Worm (Caenorhabditis elegans) whole organism, L4 larva: ENCODE measurements around the gene lido-11.

ENCODE experiments used
- F37D6.2 ChIP-seq: sonication (generic microtip); optimal IDR thresholded peaks from 2 replicates; lab custom pipeline; 2016; ENCODE audit warnings: mild to moderate bottlenecking, missing genetic modification characterization, missing compliant biosample characterization
- F44E2.7 ChIP-seq: fragments of 200-800 bp; sonication (Bioruptor generic); IDR thresholded peaks from 2 replicates; pipeline ENCODE4 v2.1.2; 2022; ENCODE audit warnings: missing genetic modification characterization, missing compliant biosample characterization
- T26A8.4 ChIP-seq: fragments of 200-800 bp; sonication (Bioruptor generic); IDR thresholded peaks from 2 replicates; pipeline ENCODE4 v1.3.6; 2022; ENCODE audit warnings: missing genetic modification characterization, missing compliant biosample characterization
- Y48G9A.11 ChIP-seq: fragments of 200-800 bp; sonication (Bioruptor generic); IDR thresholded peaks from 2 replicates; pipeline ENCODE4 v1.3.6; 2022; ENCODE audit warnings: missing genetic modification reagents, missing genetic modification characterization, missing compliant biosample characterization
- Y75B8A.6 ChIP-seq: fragments of 200-800 bp; sonication (Bioruptor generic); IDR thresholded peaks from 2 replicates; pipeline ENCODE4 v1.3.6; 2022; ENCODE audit warnings: missing genetic modification reagents, missing genetic modification characterization, missing compliant biosample characterization
- ZK337.2 ChIP-seq: fragments of 200-800 bp; sonication (Bioruptor generic); IDR thresholded peaks from 2 replicates; pipeline ENCODE4 v1.3.6; 2022; ENCODE audit warnings: missing genetic modification reagents, missing genetic modification characterization, missing compliant biosample characterization
- aha-1 ChIP-seq: fragments of 150-350 bp; peaks from one replicate; lab custom pipeline; 2014; ENCODE audit warnings: missing biosample characterization, missing genetic modification characterization
- arid-1 ChIP-seq: fragments of 200-800 bp; sonication (Bioruptor generic); conservative IDR thresholded peaks from 2 replicates; pipeline ENCODE4 v1.3.6; 2022; ENCODE audit warnings: missing genetic modification reagents, missing genetic modification characterization, missing compliant biosample characterization
- ceh-28 ChIP-seq: fragments of 150-350 bp; optimal IDR thresholded peaks from 2 replicates; lab custom pipeline; 2014; ENCODE audit warnings: missing biosample characterization, missing genetic modification reagents, missing genetic modification characterization
- ceh-32 ChIP-seq: sonication (generic microtip); optimal IDR thresholded peaks from 2 replicates; lab custom pipeline; 2016; ENCODE audit warnings: mild to moderate bottlenecking, missing genetic modification characterization, missing compliant biosample characterization; ENCODE audit not compliant: poor library complexity
- ceh-44 ChIP-seq: fragments of 200-800 bp; sonication (Bioruptor generic); IDR thresholded peaks from 2 replicates; pipeline ENCODE4 v1.3.6; 2022; ENCODE audit warnings: missing genetic modification reagents, missing genetic modification characterization, missing compliant biosample characterization
- ceh-62 ChIP-seq: sonication (generic microtip); optimal IDR thresholded peaks from 2 replicates; lab custom pipeline; 2017; ENCODE audit warnings: missing biosample characterization, missing genetic modification characterization
- daf-12 ChIP-seq: fragments of 150-350 bp; optimal IDR thresholded peaks from 2 replicates; lab custom pipeline; 2014; ENCODE audit warnings: missing biosample characterization, missing genetic modification reagents, missing genetic modification characterization
- daf-19 ChIP-seq: fragments of 200-800 bp; sonication (Bioruptor generic); conservative IDR thresholded peaks from 2 replicates; pipeline ENCODE4 v1.3.6; 2022; ENCODE audit warnings: missing genetic modification characterization, missing compliant biosample characterization
- dmd-6 ChIP-seq: fragments of 200-800 bp; sonication (Bioruptor generic); IDR thresholded peaks from 2 replicates; pipeline ENCODE4 v1.3.6; 2022; ENCODE audit warnings: missing genetic modification reagents, missing genetic modification characterization, missing compliant biosample characterization
- dpl-1 ChIP-seq: fragments of 150-350 bp; optimal IDR thresholded peaks from 2 replicates; lab custom pipeline; 2014; ENCODE audit warnings: missing biosample characterization, missing genetic modification reagents, missing genetic modification characterization
- duxl-1 ChIP-seq: sonication (generic microtip); optimal IDR thresholded peaks from 2 replicates; lab custom pipeline; 2016; ENCODE audit warnings: mild to moderate bottlenecking, missing genetic modification characterization, moderate library complexity, missing compliant biosample characterization; ENCODE audit not compliant: poor library complexity
- egl-27 ChIP-seq: sonication (generic microtip); optimal IDR thresholded peaks from 3 replicates; lab custom pipeline; 2017; ENCODE audit warnings: missing biosample characterization, missing genetic modification reagents, missing genetic modification characterization
- egl-43 ChIP-seq: fragments of 200-800 bp; sonication (Bioruptor generic); IDR thresholded peaks from 2 replicates; pipeline ENCODE4 v1.3.6; 2022; ENCODE audit warnings: missing genetic modification reagents, missing genetic modification characterization, missing compliant biosample characterization
- lin-38 ChIP-seq: fragments of 200-800 bp; sonication (Bioruptor generic); IDR thresholded peaks from 2 replicates; pipeline ENCODE4 v1.3.6; 2022; ENCODE audit warnings: missing genetic modification reagents, missing genetic modification characterization, missing compliant biosample characterization
- lin-39 ChIP-seq: fragments of 150-350 bp; optimal IDR thresholded peaks from 2 replicates; lab custom pipeline; 2014; ENCODE audit warnings: missing biosample characterization, missing genetic modification reagents, missing genetic modification characterization
- madf-5 ChIP-seq, 2 experiments: fragments of 200-800 bp; sonication (Bioruptor generic); IDR thresholded peaks; 2 replicates each; pipeline ENCODE4 v1.3.6; 2022; ENCODE audit warnings: missing compliant biosample characterization in 2 of 2, missing genetic modification characterization in 2 of 2
- madf-9 ChIP-seq: fragments of 200-800 bp; sonication (Bioruptor generic); conservative IDR thresholded peaks from 2 replicates; pipeline ENCODE4 v1.3.6; 2022; ENCODE audit warnings: missing genetic modification reagents, missing genetic modification characterization, missing compliant biosample characterization
- mdl-1 ChIP-seq, 2 experiments: fragments of 150-350 bp in 1 of 2; sonication (generic microtip) in 1 of 2; optimal IDR thresholded peaks; 2 replicates each; lab custom pipeline; 2014 to 2017; ENCODE audit warnings: missing biosample characterization in 2 of 2, missing genetic modification characterization in 2 of 2
- mdt-29 ChIP-seq: fragments of 200-800 bp; sonication (Bioruptor generic); IDR thresholded peaks from 2 replicates; pipeline ENCODE4 v1.3.6; 2022; ENCODE audit warnings: missing genetic modification reagents, missing genetic modification characterization, missing compliant biosample characterization
- mep-1 ChIP-seq: fragments of 150-350 bp; sonication (generic microtip); optimal IDR thresholded peaks from 3 replicates; lab custom pipeline; 2014; ENCODE audit warnings: missing biosample characterization, missing genetic modification characterization
- nhr-10 ChIP-seq: fragments of 150-350 bp; optimal IDR thresholded peaks from 2 replicates; lab custom pipeline; 2014; ENCODE audit warnings: missing biosample characterization, missing genetic modification characterization
- nhr-11 ChIP-seq: fragments of 150-350 bp; optimal IDR thresholded peaks from 2 replicates; lab custom pipeline; 2014; ENCODE audit warnings: missing biosample characterization, missing genetic modification characterization
- nhr-111 ChIP-seq: fragments of 200-800 bp; sonication (Bioruptor generic); optimal IDR thresholded peaks from 2 replicates; lab custom pipeline; 2018; ENCODE audit warnings: mild to moderate bottlenecking, missing genetic modification characterization, missing compliant biosample characterization
- nhr-237 ChIP-seq: sonication (generic microtip); optimal IDR thresholded peaks from 2 replicates; lab custom pipeline; 2017; ENCODE audit warnings: missing biosample characterization, missing genetic modification characterization
- nhr-25 ChIP-seq: sonication (generic microtip); optimal IDR thresholded peaks from 2 replicates; lab custom pipeline; 2017; ENCODE audit warnings: missing genetic modification characterization, mild to moderate bottlenecking, missing compliant biosample characterization, antibody characterized with exemption, moderate library complexity, borderline replicate concordance; ENCODE audit not compliant: insufficient read depth
- nhr-41 ChIP-seq: fragments of 200-800 bp; sonication (Bioruptor generic); IDR thresholded peaks from 2 replicates; pipeline ENCODE4 v1.3.6; 2022; ENCODE audit warnings: missing genetic modification reagents, missing genetic modification characterization, missing compliant biosample characterization
- nhr-77 ChIP-seq: fragments of 150-350 bp; optimal IDR thresholded peaks from 2 replicates; lab custom pipeline; 2014; ENCODE audit warnings: missing biosample characterization, missing genetic modification characterization
- pha-4 ChIP-seq, 2 experiments: fragments of 150-350 bp in 1 of 2; fragments of 200-800 bp in 1 of 2; sonication (Bioruptor generic) in 1 of 2; IDR thresholded peaks in 1 of 2; optimal IDR thresholded peaks in 1 of 2; 2 replicates each; pipeline versions ENCODE4 v1.3.6 to Lab custom; 2014 to 2022; ENCODE audit warnings: missing genetic modification characterization in 2 of 2, missing genetic modification reagents in 2 of 2, missing biosample characterization in 1 of 2, missing compliant biosample characterization in 1 of 2
- php-3 ChIP-seq: fragments of 200-800 bp; sonication (Bioruptor generic); IDR thresholded peaks from 2 replicates; pipeline ENCODE4 v1.3.6; 2022; ENCODE audit warnings: missing genetic modification reagents, missing genetic modification characterization, missing compliant biosample characterization
- set-16 ChIP-seq: fragments of 200-800 bp; sonication (Bioruptor generic); IDR thresholded peaks from 2 replicates; pipeline ENCODE4 v1.3.6; 2022; ENCODE audit warnings: missing genetic modification reagents, missing genetic modification characterization, missing compliant biosample characterization
- skn-1 ChIP-seq: fragments of 150-350 bp; optimal IDR thresholded peaks from 2 replicates; lab custom pipeline; 2014; ENCODE audit warnings: missing biosample characterization, missing genetic modification characterization
- spr-1 ChIP-seq: sonication (generic microtip); optimal IDR thresholded peaks from 2 replicates; lab custom pipeline; 2016; ENCODE audit warnings: mild to moderate bottlenecking, missing genetic modification characterization, missing compliant biosample characterization
- unc-62 ChIP-seq, 3 experiments: fragments of 150-350 bp in 1 of 3; sonication (generic microtip); optimal IDR thresholded peaks in 2 of 3; peaks in 1 of 3; 1 replicate in 1 of 3; 2 replicates in 2 of 3; lab custom pipeline; 2014 to 2017; ENCODE audit warnings: missing biosample characterization in 3 of 3, missing genetic modification characterization in 3 of 3, missing genetic modification reagents in 3 of 3, missing genotype in 1 of 3
- vab-7 ChIP-seq: fragments of 200-800 bp; sonication (Bioruptor generic); IDR thresholded peaks from 2 replicates; pipeline ENCODE4 v1.3.6; 2022; ENCODE audit warnings: missing genetic modification reagents, missing genetic modification characterization, missing compliant biosample characterization
- zag-1 ChIP-seq: fragments of 150-350 bp; optimal IDR thresholded peaks from 2 replicates; lab custom pipeline; 2014; ENCODE audit warnings: missing biosample characterization, missing genetic modification characterization
- zfp-3 ChIP-seq: fragments of 200-800 bp; sonication (Bioruptor generic); conservative IDR thresholded peaks from 2 replicates; pipeline ENCODE4 v1.3.6; 2022; ENCODE audit warnings: missing genetic modification reagents, missing genetic modification characterization, missing compliant biosample characterization

The lido-11 gene

ce11 chrII:3048989-3049388 lies 45.2 kb downstream of the lido-11 start:
- TF ChIP-seq set-16 (GFP tag; lab: Robert Waterston, UW) (no peak), daf-19 (GFP tag; lab: Robert Waterston, UW) (no peak), duxl-1 (no peak), nhr-10 (tag; lab: Kevin White, UChicago) (no peak), madf-5 (GFP tag; IDR thresholded peaks at IDR 0.05; lab: Robert Waterston, UW) (no peak), daf-12 (tag; lab: Kevin White, UChicago) (no peak)

ce11 chrII:3050703-3051102 lies 46.9 kb downstream of the lido-11 start, which contains the start of gene sri-31:
Gene sri-31, plus strand, starts transcription at chrII:3051003.
- no peak for TF ChIP-seq mdt-29 (GFP tag; lab: Robert Waterston, UW)
- no peak for TF ChIP-seq nhr-41 (GFP tag; lab: Robert Waterston, UW)
- TF ChIP-seq ceh-44 (GFP tag; lab: Robert Waterston, UW): no peak
- no peak for TF ChIP-seq T26A8.4
- no peak for TF ChIP-seq madf-9 (GFP tag; lab: Robert Waterston, UW)
- no peak for TF ChIP-seq zag-1 (tag; lab: Kevin White, UChicago)
- TF ChIP-seq Y48G9A.11 (GFP tag; lab: Robert Waterston, UW): 0 out of 2 replicates have a peak, but pooled peaks have one; percentile 7
- no peak for TF ChIP-seq nhr-11 (tag; lab: Kevin White, UChicago)
- TF ChIP-seq, all 104 proteins: peak for 1

DNA sequence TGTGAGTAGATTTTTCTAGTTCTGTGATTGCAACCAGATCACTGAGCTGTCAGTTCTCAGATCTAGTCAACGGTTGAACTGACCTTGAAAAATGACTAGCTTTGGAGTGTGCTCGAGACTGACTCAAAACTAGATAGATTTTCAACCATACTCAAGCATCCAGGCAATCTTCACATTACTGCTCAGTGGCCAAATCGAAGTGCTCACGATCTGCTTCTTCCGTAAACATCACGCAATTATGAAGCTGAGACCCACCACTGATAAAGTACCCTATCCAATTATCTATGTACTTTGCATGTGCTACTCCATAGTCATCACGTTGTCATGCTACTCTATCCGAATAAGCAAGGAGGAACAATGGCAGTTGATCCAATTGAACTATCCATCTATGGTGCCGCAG lies 47.6 kb downstream of the lido-11 start:
- TF ChIP-seq lin-39 (tag; lab: Kevin White, UChicago) (no peak), ceh-62 (tag; lab: Kevin White, UChicago) (no peak), vab-7 (GFP tag; lab: Robert Waterston, UW) (no peak), egl-43 (GFP tag; lab: Robert Waterston, UW) (no peak), mep-1 (no peak), Y75B8A.6 (no peak), unc-62 (GFP tag; optimal IDR thresholded peaks at IDR 0.05 in 1 of 2; lab: Kevin White, UChicago) (peak in 1 of 2 experiments; percentile 94), unc-62 (tag; optimal IDR thresholded peaks at IDR 0.05; lab: Kevin White, UChicago) (no peak), nhr-111 (GFP tag; lab: Kevin White, UChicago) (no peak), php-3 (GFP tag; lab: Robert Waterston, UW) (no peak)

DNA sequence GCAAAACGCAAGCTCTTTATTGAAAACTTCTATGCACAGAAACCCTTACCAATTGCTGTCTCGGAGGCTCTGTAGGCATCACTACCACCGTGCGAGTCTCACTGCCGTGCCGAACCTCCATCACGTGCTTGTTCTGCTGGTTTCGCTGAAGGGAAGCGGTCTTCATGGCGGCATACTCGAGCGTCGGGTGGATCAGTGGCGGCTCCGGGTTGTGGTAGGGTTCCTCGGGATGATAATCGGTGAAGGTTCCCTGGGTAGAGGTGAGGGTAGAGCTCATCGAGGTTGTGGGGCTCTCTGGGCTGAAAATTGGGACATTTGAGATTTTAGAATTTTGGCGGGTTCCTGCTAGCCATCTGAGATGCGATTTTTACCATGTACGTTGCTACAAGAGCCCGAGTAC lies 49.1 kb downstream of the lido-11 start:
- TF ChIP-seq set-16 (GFP tag; lab: Robert Waterston, UW): peak; percentile 76
- no peak for TF ChIP-seq ceh-44 (GFP tag; lab: Robert Waterston, UW)
- TF ChIP-seq, all 104 proteins: peak for 1

DNA sequence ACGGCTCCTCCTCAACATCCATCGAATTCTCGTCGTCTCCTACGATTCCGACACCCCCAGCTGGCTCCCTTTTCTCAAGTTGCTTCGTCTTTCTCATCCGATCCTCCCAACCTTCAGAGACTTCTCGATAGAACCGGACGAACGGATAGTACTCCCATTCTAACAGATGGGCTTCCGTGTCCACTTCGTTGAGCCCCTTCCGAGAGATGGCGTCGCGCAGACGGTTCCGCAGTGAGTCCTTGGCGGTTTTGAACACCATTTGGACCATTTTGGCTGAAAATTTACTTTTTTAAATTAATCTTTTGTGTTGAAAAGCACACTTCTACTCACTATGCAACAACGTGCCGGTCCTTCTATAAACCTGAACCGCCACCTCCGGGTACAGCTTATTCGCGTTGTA lies 49.9 kb downstream of the lido-11 start:
- TF ChIP-seq spr-1 (tag; lab: Kevin White, UChicago): no peak
- peak; percentile 95 for TF ChIP-seq aha-1
- TF ChIP-seq egl-27 (tag; lab: Kevin White, UChicago): no peak
- TF ChIP-seq zfp-3 (GFP tag; lab: Robert Waterston, UW): no peak
- TF ChIP-seq nhr-77 (tag; lab: Kevin White, UChicago): no peak

- TF ChIP-seq nhr-237 (no peak), ZK337.2 (GFP tag; lab: Robert Waterston, UW) (no peak), F37D6.2 (tag; lab: Kevin White, UChicago) (no peak), lin-38 (GFP tag; lab: Robert Waterston, UW) (no peak), mdl-1 (tag; optimal IDR thresholded peaks at IDR 0.05; lab: Kevin White, UChicago) (no peak), spr-1 (tag; lab: Kevin White, UChicago) (no peak), ceh-32 (tag; lab: Kevin White, UChicago) (no peak), nhr-111 (GFP tag; lab: Kevin White, UChicago) (no peak), F44E2.7 (no peak), dpl-1 (GFP tag; lab: Kevin White, UChicago) (no peak), dmd-6 (GFP tag; lab: Robert Waterston, UW) (no peak), ceh-28 (tag; lab: Kevin White, UChicago) (no peak), nhr-25 (tag; lab: Kevin White, UChicago) (no peak), arid-1 (no peak), pha-4 (GFP tag; IDR thresholded peaks at IDR 0.05; lab: Robert Waterston, UW) (no peak), pha-4 (tag; optimal IDR thresholded peaks at IDR 0.05; lab: Kevin White, UChicago) (no peak), zag-1 (tag; lab: Kevin White, UChicago) (no peak), skn-1 (tag; lab: Kevin White, UChicago) (no peak)
Observed at ce11 chrII:3054221-3054620, 50.5 kb downstream of the lido-11 start, which contains the start of gene lido-13. Gene lido-13, minus strand, starts transcription at chrII:3054321.
